Worm (Caenorhabditis elegans): Measurements from ENCODE around the gene Y94H6A.2.
"Not testable (repeated sequence)": the region's sequence is repeated elsewhere in the genome, so short reads cannot be mapped to it uniquely, and the experiment has no call there.

The Y94H6A.2 gene

DNA sequence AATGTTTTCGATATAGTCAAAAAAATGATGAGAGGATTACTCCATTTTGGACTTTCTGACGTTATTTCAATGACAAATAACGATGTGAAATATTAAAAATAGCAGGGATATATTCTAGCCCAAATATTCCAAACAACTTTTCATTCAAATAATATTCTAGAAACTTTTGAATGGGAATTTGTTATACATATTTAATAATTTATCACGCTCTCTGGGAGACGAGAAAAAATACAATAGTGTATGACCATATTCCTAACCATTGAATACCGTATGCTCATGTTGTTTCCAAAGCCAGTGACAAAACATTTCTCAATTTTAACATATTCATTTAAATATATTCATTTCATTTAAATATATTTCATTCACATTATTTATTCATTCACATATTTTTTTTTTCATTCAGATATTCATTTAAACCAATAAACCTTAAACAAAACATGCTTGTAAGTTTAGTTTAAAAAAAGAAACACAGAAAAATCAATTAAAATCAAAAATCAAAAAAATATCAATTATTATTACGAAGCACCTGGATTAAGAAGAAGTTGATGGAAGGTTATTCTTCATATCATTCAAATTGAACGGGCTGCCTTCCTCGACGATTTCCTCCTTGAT lies 20.4 kb upstream of the Y94H6A.2 start:
- TF ChIP-seq snpc-4 (tag; optimal IDR thresholded peaks at IDR 0.05) (no peak), lin-32 (GFP tag; optimal IDR thresholded peaks at IDR 0.05) (no peak), mab-5 (tag; optimal IDR thresholded peaks at IDR 0.05) (no peak), pha-4 (tag; optimal IDR thresholded peaks at IDR 0.05) (no peak), ces-1 (GFP tag; optimal IDR thresholded peaks at IDR 0.05) (no peak), mls-2 (tag; optimal IDR thresholded peaks at IDR 0.05) (no peak)

DNA sequence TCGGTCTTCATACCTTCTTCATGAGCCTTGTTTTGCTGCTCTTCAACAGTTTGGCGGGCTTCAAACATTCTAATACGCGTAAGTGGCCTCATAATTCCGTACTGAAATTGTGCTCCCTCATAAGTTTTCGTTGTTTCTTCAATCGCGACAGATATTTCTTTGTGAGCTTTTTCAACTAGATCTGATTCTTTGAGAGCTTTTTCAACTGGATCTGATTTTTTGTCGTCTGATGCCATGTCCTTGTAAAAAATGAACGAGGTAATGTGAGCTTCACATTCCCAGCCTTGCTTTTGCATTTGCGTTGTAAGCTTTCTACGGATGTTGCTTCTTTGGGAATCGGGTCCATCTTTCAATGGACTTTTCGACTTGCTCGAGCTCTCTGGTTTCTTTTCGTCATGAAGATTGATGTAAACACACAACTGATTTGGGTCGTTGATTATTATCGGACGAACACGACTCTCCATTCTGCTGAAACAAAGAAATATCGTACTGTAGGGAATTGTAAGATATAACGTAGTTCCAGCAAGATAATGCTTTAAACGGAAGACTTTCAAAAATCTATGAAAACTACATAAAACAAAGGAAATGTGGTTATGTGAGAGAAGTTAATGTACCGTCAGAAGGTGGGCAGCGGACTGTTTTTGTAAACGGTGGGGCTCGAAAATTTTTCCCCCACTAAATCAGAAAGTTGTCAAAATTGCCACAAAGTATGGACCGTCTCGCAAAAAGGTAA lies 19.7 kb upstream of the Y94H6A.2 start, which contains the start of gene Y94H6A.10:
Y94H6A.10 (minus strand) TSS at position 464 of the 733 bp plus-strand sequence.
- no peak for TF ChIP-seq snpc-4 (tag; optimal IDR thresholded peaks at IDR 0.05)
- TF ChIP-seq nhr-237 (tag; optimal IDR thresholded peaks at IDR 0.05): no peak
- TF ChIP-seq nhr-2 (tag; optimal IDR thresholded peaks at IDR 0.05): no peak
- TF ChIP-seq hlh-1 (tag; optimal IDR thresholded peaks at IDR 0.05): no peak
- TF ChIP-seq ceh-83 (GFP tag; optimal IDR thresholded peaks at IDR 0.05): no peak

DNA sequence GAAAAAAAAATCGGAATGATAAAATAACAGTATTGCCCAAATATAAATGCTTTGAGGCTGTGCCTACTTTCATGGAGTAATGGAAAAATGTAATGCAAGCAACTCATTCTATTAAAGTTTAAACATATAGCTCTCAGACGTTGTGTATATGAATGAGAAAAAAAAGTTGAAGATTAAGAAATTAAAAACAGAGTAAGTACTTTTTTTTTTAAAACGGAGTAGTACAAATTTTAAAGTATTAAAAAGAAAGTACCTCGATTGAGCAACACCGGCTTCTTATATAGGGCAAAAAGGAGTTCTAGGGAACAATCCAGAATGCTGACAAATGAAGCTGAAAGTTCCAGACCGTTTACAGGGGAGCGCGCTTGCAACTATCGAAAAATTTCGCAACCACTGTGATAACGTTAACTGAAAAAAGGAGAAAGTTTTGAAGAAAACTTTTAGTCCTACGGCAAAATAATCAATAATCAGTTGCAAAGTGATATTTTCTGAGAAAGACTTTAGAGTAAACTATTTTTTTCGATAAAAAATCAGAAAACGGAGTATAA lies 18.9 kb upstream of the Y94H6A.2 start:
- TF ChIP-seq lin-13 (tag; optimal IDR thresholded peaks at IDR 0.05): no peak
- TF ChIP-seq mep-1 (tag; optimal IDR thresholded peaks at IDR 0.05): no peak
- TF ChIP-seq pha-4 (tag; optimal IDR thresholded peaks at IDR 0.05): no peak
- TF ChIP-seq lsy-2 (tag; optimal IDR thresholded peaks at IDR 0.05): no peak
- no peak for TF ChIP-seq nhr-237 (tag; optimal IDR thresholded peaks at IDR 0.05)
- no peak for TF ChIP-seq M03D4.4 (tag; optimal IDR thresholded peaks at IDR 0.05)
- TF ChIP-seq nhr-76 (tag; optimal IDR thresholded peaks at IDR 0.05): no peak
- TF ChIP-seq sem-2 (GFP tag; optimal IDR thresholded peaks at IDR 0.05): no peak
- no peak for TF ChIP-seq unc-62 (GFP tag; optimal IDR thresholded peaks at IDR 0.05)
- no peak for TF ChIP-seq sptf-1 (tag; optimal IDR thresholded peaks at IDR 0.05)
- TF ChIP-seq elt-1 (tag; optimal IDR thresholded peaks at IDR 0.05; ENCODE audit: borderline replicate concordance, insufficient read depth): no peak
- TF ChIP-seq bed-3 (GFP tag; optimal IDR thresholded peaks at IDR 0.05): no peak
- TF ChIP-seq mls-2 (tag; optimal IDR thresholded peaks at IDR 0.05): no peak
- TF ChIP-seq nhr-28 (tag; optimal IDR thresholded peaks at IDR 0.05): no peak
- no peak for TF ChIP-seq elt-3 (tag; optimal IDR thresholded peaks at IDR 0.05)
- TF ChIP-seq ces-1 (GFP tag; optimal IDR thresholded peaks at IDR 0.05): no peak
- TF ChIP-seq nhr-2 (tag; optimal IDR thresholded peaks at IDR 0.05): no peak
- no peak for TF ChIP-seq snpc-4 (tag; optimal IDR thresholded peaks at IDR 0.05)
- no peak for TF ChIP-seq tbx-8 (GFP tag; optimal IDR thresholded peaks at IDR 0.05)
- no peak for TF ChIP-seq flh-1 (GFP tag; optimal IDR thresholded peaks at IDR 0.05)

DNA sequence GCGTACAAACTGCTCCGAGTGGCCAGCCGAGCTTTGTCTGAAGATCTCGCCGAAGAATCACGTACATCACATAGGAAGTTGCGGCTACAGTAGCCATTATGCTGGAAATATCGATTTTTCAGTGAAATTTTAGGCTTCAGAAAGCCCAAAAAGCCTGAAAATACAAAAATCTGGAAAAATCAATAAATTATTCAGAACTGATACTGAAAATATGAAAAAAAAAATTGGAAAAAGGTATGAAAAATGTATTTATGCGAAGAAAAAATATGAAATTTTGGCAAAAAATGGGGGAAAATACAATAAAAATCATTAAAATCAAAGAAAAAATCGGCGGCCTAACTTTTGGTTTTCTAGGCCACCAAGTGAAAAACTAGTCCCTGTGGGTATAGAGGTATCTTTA lies 17.2 kb upstream of the Y94H6A.2 start, which contains the start of gene Y94H6A.12:
Y94H6A.12 (minus strand) TSS at position 101 of the 400 bp plus-strand sequence.
- no peak for TF ChIP-seq elt-3 (tag; optimal IDR thresholded peaks at IDR 0.05)
- TF ChIP-seq nhr-28 (tag; optimal IDR thresholded peaks at IDR 0.05): no peak
- no peak for TF ChIP-seq sem-2 (GFP tag; optimal IDR thresholded peaks at IDR 0.05)
- no peak for TF ChIP-seq nhr-12 (tag; optimal IDR thresholded peaks at IDR 0.05)
- no peak for TF ChIP-seq ham-2 (GFP tag; optimal IDR thresholded peaks at IDR 0.05)
- TF ChIP-seq snpc-4 (tag; optimal IDR thresholded peaks at IDR 0.05): no peak
- TF ChIP-seq unc-39 (tag; optimal IDR thresholded peaks at IDR 0.05): no peak

DNA sequence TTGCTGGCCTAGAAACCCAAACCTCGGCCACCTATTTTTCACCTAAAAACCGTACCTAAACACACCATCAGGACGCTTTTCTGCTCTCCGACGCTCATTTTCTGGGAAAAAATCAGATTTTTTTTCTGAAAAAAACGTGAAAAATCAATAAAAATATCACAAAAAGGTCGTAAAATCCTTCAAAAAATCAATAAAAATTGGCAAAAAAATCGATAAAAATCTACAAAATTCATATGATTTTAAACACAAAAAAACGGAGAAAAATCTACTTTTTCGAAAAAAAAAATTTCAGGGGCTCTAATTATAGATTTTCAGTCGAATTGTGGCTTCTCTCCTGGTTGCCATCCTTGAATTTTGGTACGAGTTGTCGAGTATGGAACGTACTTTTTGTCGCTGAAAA lies 13.6 kb upstream of the Y94H6A.2 start, which contains the start of gene Y94H6A.7:
Y94H6A.7 (minus strand) TSS at position 101 of the 400 bp plus-strand sequence.
- not testable (repeated sequence) for TF ChIP-seq snpc-4 (tag; optimal IDR thresholded peaks at IDR 0.05); flh-1 (GFP tag; optimal IDR thresholded peaks at IDR 0.05); ham-2 (GFP tag; optimal IDR thresholded peaks at IDR 0.05)

DNA sequence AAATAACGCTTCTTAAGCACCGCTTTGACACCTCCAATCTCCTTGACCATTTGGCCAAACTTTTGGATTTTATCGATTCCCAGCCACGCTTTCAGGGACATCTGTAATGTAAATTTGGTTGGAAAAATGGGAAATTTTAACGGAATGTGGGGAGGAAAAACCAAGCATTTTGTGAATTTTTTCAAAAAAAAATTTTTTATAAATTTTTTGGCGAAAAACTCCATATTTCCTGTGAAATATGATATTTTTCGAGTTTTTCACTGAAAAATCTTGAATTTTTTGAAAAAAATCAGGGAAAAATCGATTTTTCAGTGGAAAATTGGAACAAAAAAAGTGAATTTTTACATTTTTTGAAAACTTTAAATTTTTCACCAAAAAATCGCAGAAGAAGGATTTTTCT lies 10.4 kb upstream of the Y94H6A.2 start, which contains the start of gene ndua-12:
ndua-12 (minus strand) TSS at position 101 of the 400 bp plus-strand sequence.
- not testable (repeated sequence) for TF ChIP-seq unc-39 (tag; optimal IDR thresholded peaks at IDR 0.05); ham-2 (GFP tag; optimal IDR thresholded peaks at IDR 0.05); M03D4.4 (tag; optimal IDR thresholded peaks at IDR 0.05)
